Worm (Caenorhabditis elegans) whole organism, L2 larva: ENCODE measurements around the gene nap-1.

ENCODE experiments used
- C34F6.9 ChIP-seq: fragments of 150-350 bp; optimal IDR thresholded peaks from 2 replicates; lab custom pipeline; 2014; ENCODE audit warnings: missing biosample characterization, missing genetic modification characterization
- F13H6.1 ChIP-seq: sonication (generic microtip); optimal IDR thresholded peaks from 2 replicates; lab custom pipeline; 2016; ENCODE audit warnings: missing genetic modification characterization, missing compliant biosample characterization
- R02D3.7 ChIP-seq: fragments of 150-350 bp; optimal IDR thresholded peaks from 2 replicates; lab custom pipeline; 2014; ENCODE audit warnings: missing biosample characterization, missing genetic modification characterization
- Y55F3AM.14 ChIP-seq: fragments of 200-800 bp; sonication (Bioruptor generic); optimal IDR thresholded peaks from 2 replicates; lab custom pipeline; 2018; ENCODE audit warnings: mild to moderate bottlenecking, missing genetic modification characterization, missing compliant biosample characterization
- ZK546.5 ChIP-seq: sonication (generic microtip); optimal IDR thresholded peaks from 2 replicates; lab custom pipeline; 2017; ENCODE audit warnings: missing biosample characterization, missing genetic modification characterization
- alr-1 ChIP-seq: fragments of 150-350 bp; optimal IDR thresholded peaks from 2 replicates; lab custom pipeline; 2014; ENCODE audit warnings: missing biosample characterization, missing genetic modification characterization
- aly-2 ChIP-seq: fragments of 150-350 bp; optimal IDR thresholded peaks from 2 replicates; lab custom pipeline; 2014; ENCODE audit warnings: missing biosample characterization, missing genetic modification characterization
- blmp-1 ChIP-seq: sonication (generic microtip); optimal IDR thresholded peaks from 2 replicates; lab custom pipeline; 2017; ENCODE audit warnings: missing genetic modification characterization, mild to moderate bottlenecking, missing compliant biosample characterization, antibody characterized with exemption, moderate library complexity; ENCODE audit not compliant: insufficient read depth
- ceh-16 ChIP-seq: fragments of 150-350 bp; optimal IDR thresholded peaks from 2 replicates; lab custom pipeline; 2014; ENCODE audit warnings: missing biosample characterization, missing genetic modification characterization
- ceh-82 ChIP-seq: fragments of 150-350 bp; optimal IDR thresholded peaks from 2 replicates; lab custom pipeline; 2014; ENCODE audit warnings: missing biosample characterization, missing genetic modification characterization
- crh-2 ChIP-seq: sonication (generic microtip); optimal IDR thresholded peaks from 2 replicates; lab custom pipeline; 2017; ENCODE audit warnings: missing biosample characterization, missing genetic modification characterization
- dmd-4 ChIP-seq: sonication (generic microtip); optimal IDR thresholded peaks from 2 replicates; lab custom pipeline; 2017; ENCODE audit warnings: missing biosample characterization, missing genetic modification characterization
- egl-27 ChIP-seq: sonication (generic microtip); optimal IDR thresholded peaks from 3 replicates; lab custom pipeline; 2017; ENCODE audit warnings: missing biosample characterization, missing genetic modification reagents, missing genetic modification characterization
- elt-1 ChIP-seq: fragments of 150-350 bp; optimal IDR thresholded peaks from 2 replicates; lab custom pipeline; 2014; ENCODE audit warnings: missing biosample characterization, missing genetic modification characterization
- elt-3 ChIP-seq: sonication (generic microtip); optimal IDR thresholded peaks from 2 replicates; lab custom pipeline; 2017; ENCODE audit warnings: missing biosample characterization, missing genetic modification characterization
- fos-1 ChIP-seq: fragments of 150-350 bp; optimal IDR thresholded peaks from 2 replicates; lab custom pipeline; 2014; ENCODE audit warnings: missing biosample characterization, missing genetic modification characterization
- gmeb-1 ChIP-seq: fragments of 150-350 bp; optimal IDR thresholded peaks from 2 replicates; lab custom pipeline; 2014; ENCODE audit warnings: missing biosample characterization, missing genetic modification characterization
- lin-11 ChIP-seq: fragments of 150-350 bp; sonication (generic microtip); optimal IDR thresholded peaks from 2 replicates; lab custom pipeline; 2014; ENCODE audit warnings: missing biosample characterization, missing genetic modification characterization, inconsistent platforms, mixed read lengths
- lin-13 ChIP-seq: fragments of 150-350 bp; optimal IDR thresholded peaks from 2 replicates; lab custom pipeline; 2014; ENCODE audit warnings: missing biosample characterization, missing genetic modification reagents, missing genetic modification characterization
- lin-39 ChIP-seq: fragments of 150-350 bp; optimal IDR thresholded peaks from 2 replicates; lab custom pipeline; 2014; ENCODE audit warnings: missing biosample characterization, missing genetic modification reagents, missing genetic modification characterization
- lsy-2 ChIP-seq, 2 experiments: fragments of 150-350 bp in 1 of 2; sonication (generic microtip) in 1 of 2; optimal IDR thresholded peaks; 2 replicates each; lab custom pipeline; 2014 to 2017; ENCODE audit warnings: missing biosample characterization in 2 of 2, missing genetic modification characterization in 2 of 2
- mab-5 ChIP-seq: fragments of 150-350 bp; optimal IDR thresholded peaks from 2 replicates; lab custom pipeline; 2014; ENCODE audit warnings: missing biosample characterization, missing genetic modification characterization
- mbf-1 ChIP-seq: sonication (generic microtip); optimal IDR thresholded peaks from 2 replicates; lab custom pipeline; 2017; ENCODE audit warnings: missing biosample characterization, missing genetic modification characterization
- mdl-1 ChIP-seq, 2 experiments: fragments of 150-350 bp in 1 of 2; sonication (generic microtip) in 1 of 2; optimal IDR thresholded peaks; 2 replicates each; lab custom pipeline; 2017; ENCODE audit warnings: missing biosample characterization in 2 of 2, missing genetic modification characterization in 2 of 2
- nhr-10 ChIP-seq: sonication (generic microtip); optimal IDR thresholded peaks from 2 replicates; lab custom pipeline; 2017; ENCODE audit warnings: missing biosample characterization, missing genetic modification characterization
- nhr-11 ChIP-seq: fragments of 150-350 bp; optimal IDR thresholded peaks from 2 replicates; lab custom pipeline; 2014; ENCODE audit warnings: missing biosample characterization, missing genetic modification characterization
- nhr-12 ChIP-seq: fragments of 150-350 bp; optimal IDR thresholded peaks from 2 replicates; lab custom pipeline; 2014; ENCODE audit warnings: missing biosample characterization, missing genetic modification characterization
- nhr-129 ChIP-seq: fragments of 150-350 bp; optimal IDR thresholded peaks from 2 replicates; lab custom pipeline; 2014; ENCODE audit warnings: missing biosample characterization, missing genetic modification characterization
- nhr-21 ChIP-seq: fragments of 150-350 bp; optimal IDR thresholded peaks from 2 replicates; lab custom pipeline; 2014; ENCODE audit warnings: missing biosample characterization, missing genetic modification characterization
- nhr-23 ChIP-seq: fragments of 150-350 bp; optimal IDR thresholded peaks from 2 replicates; lab custom pipeline; 2014; ENCODE audit warnings: missing biosample characterization, missing genetic modification reagents, missing genetic modification characterization
- nhr-237 ChIP-seq: fragments of 150-350 bp; optimal IDR thresholded peaks from 2 replicates; lab custom pipeline; 2014; ENCODE audit warnings: missing biosample characterization, missing genetic modification characterization
- nhr-25 ChIP-seq: fragments of 150-350 bp; sonication (generic microtip); optimal IDR thresholded peaks from 3 replicates; lab custom pipeline; 2014; ENCODE audit warnings: missing biosample characterization, missing genetic modification characterization
- nhr-6 ChIP-seq: fragments of 150-350 bp; optimal IDR thresholded peaks from 2 replicates; lab custom pipeline; 2014; ENCODE audit warnings: missing biosample characterization, missing genetic modification characterization
- nhr-77 ChIP-seq: fragments of 150-350 bp; optimal IDR thresholded peaks from 2 replicates; lab custom pipeline; 2014; ENCODE audit warnings: missing biosample characterization, missing genetic modification characterization
- peb-1 ChIP-seq: fragments of 150-350 bp; optimal IDR thresholded peaks from 2 replicates; lab custom pipeline; 2014; ENCODE audit warnings: missing biosample characterization, missing genetic modification characterization
- sem-4 ChIP-seq: fragments of 150-350 bp; optimal IDR thresholded peaks from 2 replicates; lab custom pipeline; 2014; ENCODE audit warnings: missing biosample characterization, missing genetic modification reagents, missing genetic modification characterization
- skn-1 ChIP-seq: sonication (generic microtip); optimal IDR thresholded peaks from 2 replicates; lab custom pipeline; 2017; ENCODE audit warnings: missing biosample characterization, missing genetic modification characterization
- sma-3 ChIP-seq: sonication (generic microtip); optimal IDR thresholded peaks from 2 replicates; lab custom pipeline; 2016; ENCODE audit warnings: missing genetic modification reagents, missing genetic modification characterization, missing compliant biosample characterization
- sma-9 ChIP-seq, 2 experiments: fragments of 150-350 bp in 1 of 2; sonication (generic microtip) in 1 of 2; optimal IDR thresholded peaks; 2 replicates each; lab custom pipeline; 2014 to 2016; ENCODE audit warnings: missing genetic modification characterization in 2 of 2, mild to moderate bottlenecking in 1 of 2, missing biosample characterization in 1 of 2, missing compliant biosample characterization in 1 of 2, missing genetic modification reagents in 1 of 2, moderate library complexity in 1 of 2
- snpc-4 ChIP-seq: fragments of 150-350 bp; optimal IDR thresholded peaks from 2 replicates; lab custom pipeline; 2014; ENCODE audit warnings: missing biosample characterization, missing genetic modification characterization
- unc-39 ChIP-seq: fragments of 150-350 bp; optimal IDR thresholded peaks from 2 replicates; lab custom pipeline; 2014; ENCODE audit warnings: missing biosample characterization, missing genetic modification characterization
- unc-55 ChIP-seq: fragments of 150-350 bp; sonication (generic microtip); optimal IDR thresholded peaks from 3 replicates; lab custom pipeline; 2014; ENCODE audit warnings: missing biosample characterization, missing genetic modification reagents, missing genetic modification characterization
- unc-62 ChIP-seq: fragments of 150-350 bp; optimal IDR thresholded peaks from 2 replicates; lab custom pipeline; 2014; ENCODE audit warnings: missing biosample characterization, missing genetic modification reagents, missing genetic modification characterization
- zag-1 ChIP-seq: fragments of 150-350 bp; optimal IDR thresholded peaks from 2 replicates; lab custom pipeline; 2014; ENCODE audit warnings: missing biosample characterization, missing genetic modification characterization
- ztf-11 ChIP-seq: sonication (generic microtip); optimal IDR thresholded peaks from 2 replicates; lab custom pipeline; 2017; ENCODE audit warnings: missing biosample characterization, missing genetic modification characterization
- ztf-4 ChIP-seq: fragments of 150-350 bp; optimal IDR thresholded peaks from 2 replicates; lab custom pipeline; 2014; ENCODE audit warnings: missing biosample characterization, missing genetic modification characterization

The nap-1 gene

ce11 chrIV:8376923-8377322 is 2.2 kb downstream of the nap-1 start:
- TF ChIP-seq blmp-1 (tag; lab: Kevin White, UChicago) (no peak), gmeb-1 (tag; lab: Kevin White, UChicago) (no peak), peb-1 (tag; lab: Kevin White, UChicago) (no peak), zag-1 (no peak), ztf-4 (tag; lab: Kevin White, UChicago) (no peak), nhr-12 (no peak), sma-9 (GFP tag; optimal IDR thresholded peaks at IDR 0.05; lab: Kevin White, UChicago) (no peak), sma-9 (tag; optimal IDR thresholded peaks at IDR 0.05; lab: Kevin White, UChicago) (no peak), mab-5 (tag; lab: Kevin White, UChicago) (no peak), sma-3 (GFP tag; lab: Kevin White, UChicago) (no peak), nhr-11 (tag; lab: Kevin White, UChicago) (no peak), lin-13 (GFP tag; lab: Kevin White, UChicago) (no peak), nhr-21 (tag; lab: Kevin White, UChicago) (no peak), nhr-129 (tag; lab: Kevin White, UChicago) (peak; percentile 81), fos-1 (peak; percentile 43), crh-2 (tag; lab: Kevin White, UChicago) (peak; percentile 46), R02D3.7 (tag; lab: Kevin White, UChicago) (no peak), elt-1 (tag; lab: Kevin White, UChicago) (no peak), dmd-4 (tag; lab: Kevin White, UChicago) (no peak), mdl-1 (tag; optimal IDR thresholded peaks at IDR 0.05; lab: Kevin White, UChicago) (no peak), snpc-4 (tag; lab: Kevin White, UChicago) (no peak), lsy-2 (tag; optimal IDR thresholded peaks at IDR 0.05; lab: Kevin White, UChicago) (no peak), ceh-82 (tag; lab: Kevin White, UChicago) (no peak), nhr-25 (tag; lab: Kevin White, UChicago) (no peak), ceh-16 (tag; lab: Kevin White, UChicago) (no peak), ztf-11 (tag; lab: Kevin White, UChicago) (no peak), sem-4 (tag; lab: Kevin White, UChicago) (no peak), mbf-1 (tag; lab: Kevin White, UChicago) (no peak), nhr-23 (tag; lab: Kevin White, UChicago) (no peak), nhr-10 (tag; lab: Kevin White, UChicago) (no peak), unc-55 (GFP tag; lab: Kevin White, UChicago) (peak; percentile 41), unc-62 (GFP tag; lab: Kevin White, UChicago) (no peak), egl-27 (tag; lab: Kevin White, UChicago) (no peak), nhr-6 (tag; lab: Kevin White, UChicago) (no peak), skn-1 (tag; lab: Kevin White, UChicago) (no peak), Y55F3AM.14 (no peak), lin-39 (tag; lab: Kevin White, UChicago) (no peak), ZK546.5 (tag; lab: Kevin White, UChicago) (no peak), unc-39 (tag; lab: Kevin White, UChicago) (no peak), F13H6.1 (tag; lab: Kevin White, UChicago) (no peak), C34F6.9 (tag; lab: Kevin White, UChicago) (peak; percentile 84)

- TF ChIP-seq ceh-82 (tag; lab: Kevin White, UChicago) (no peak), mab-5 (tag; lab: Kevin White, UChicago) (peak; percentile 32), lin-39 (tag; lab: Kevin White, UChicago) (no peak), snpc-4 (tag; lab: Kevin White, UChicago) (peak; percentile 71), ceh-16 (tag; lab: Kevin White, UChicago) (peak; percentile 9), F13H6.1 (tag; lab: Kevin White, UChicago) (peak; percentile 74), nhr-10 (tag; lab: Kevin White, UChicago) (no peak), C34F6.9 (tag; lab: Kevin White, UChicago) (peak; percentile 84), nhr-11 (tag; lab: Kevin White, UChicago) (no peak), peb-1 (tag; lab: Kevin White, UChicago) (no peak), gmeb-1 (tag; lab: Kevin White, UChicago) (peak; percentile 71), ZK546.5 (tag; lab: Kevin White, UChicago) (no peak), alr-1 (tag; lab: Kevin White, UChicago) (no peak), zag-1 (peak; percentile 43), ztf-4 (tag; lab: Kevin White, UChicago) (peak; percentile 74), egl-27 (tag; lab: Kevin White, UChicago) (peak; percentile 59), skn-1 (tag; lab: Kevin White, UChicago) (no peak), mbf-1 (tag; lab: Kevin White, UChicago) (no peak), nhr-25 (tag; lab: Kevin White, UChicago) (no peak), aly-2 (tag; lab: Kevin White, UChicago) (no peak), nhr-6 (tag; lab: Kevin White, UChicago) (peak; percentile 74), mdl-1 (tag; optimal IDR thresholded peaks at IDR 0.05; lab: Kevin White, UChicago) (no peak), nhr-21 (tag; lab: Kevin White, UChicago) (peak; percentile 66), nhr-77 (tag; lab: Kevin White, UChicago) (no peak), unc-55 (GFP tag; lab: Kevin White, UChicago) (no peak), sem-4 (tag; lab: Kevin White, UChicago) (peak; percentile 21), nhr-237 (tag; lab: Kevin White, UChicago) (no peak), nhr-129 (tag; lab: Kevin White, UChicago) (peak; percentile 96), ztf-11 (tag; lab: Kevin White, UChicago) (no peak), lsy-2 (tag; optimal IDR thresholded peaks at IDR 0.05; lab: Kevin White, UChicago) (peak; percentile 54 to 82), dmd-4 (tag; lab: Kevin White, UChicago) (no peak), lin-11 (tag; lab: Kevin White, UChicago) (peak; percentile 44), unc-39 (tag; lab: Kevin White, UChicago) (no peak), lin-13 (GFP tag; lab: Kevin White, UChicago) (peak; percentile 82), elt-1 (tag; lab: Kevin White, UChicago) (no peak), fos-1 (peak; percentile 72), sma-9 (GFP tag; optimal IDR thresholded peaks at IDR 0.05; lab: Kevin White, UChicago) (peak; percentile 89), sma-9 (tag; optimal IDR thresholded peaks at IDR 0.05; lab: Kevin White, UChicago) (no peak), elt-3 (tag; lab: Kevin White, UChicago) (no peak), R02D3.7 (tag; lab: Kevin White, UChicago) (peak; percentile 15)
Measured at ce11 chrIV:8375381-8375780, 3.7 kb downstream of the nap-1 start.
